Fruit fly (Drosophila melanogaster) whole organism, pupa: ENCODE data around the gene RagA-B.
A peak's percentile ranks its signal among the peaks of the same experiment; 100 is the strongest.

Experiments
- CG10348 ChIP-seq: fragments of 200-800 bp; sonication (Bioruptor generic); IDR thresholded peaks from 2 replicates; pipeline ENCODE4 v1.3.6; 2022; ENCODE audit warnings: missing biosample characterization, missing genetic modification characterization
- CG12605 ChIP-seq: fragments of 200-800 bp; sonication (Bioruptor generic); IDR thresholded peaks from 2 replicates; pipeline ENCODE4 v1.3.6; 2022; ENCODE audit warnings: missing biosample characterization, missing genetic modification characterization
- CG13204 ChIP-seq: fragments of 200-800 bp; sonication (Bioruptor generic); optimal IDR thresholded peaks from 2 replicates; lab custom pipeline; 2018; ENCODE audit warnings: missing biosample characterization, mild to moderate bottlenecking, missing genetic modification characterization, moderate library complexity
- CG14655 ChIP-seq: fragments of 200-800 bp; sonication (Bioruptor generic); optimal IDR thresholded peaks from 3 replicates; lab custom pipeline; 2017; ENCODE audit warnings: mild to moderate bottlenecking, missing biosample characterization, missing genetic modification reagents, missing genetic modification characterization
- CG15710 ChIP-seq: fragments of 200-800 bp; sonication (Bioruptor generic); optimal IDR thresholded peaks from 2 replicates; lab custom pipeline; 2018; ENCODE audit warnings: missing biosample characterization, mild to moderate bottlenecking, missing genetic modification characterization, moderate library complexity
- CG17806 ChIP-seq: fragments of 200-800 bp; sonication (Bioruptor generic); optimal IDR thresholded peaks from 2 replicates; lab custom pipeline; 2018; ENCODE audit warnings: missing biosample characterization, mild to moderate bottlenecking, missing genetic modification characterization, moderate library complexity
- CG32121 ChIP-seq: fragments of 200-800 bp; sonication (Bioruptor generic); IDR thresholded peaks from 2 replicates; pipeline ENCODE4 v1.3.6; 2022; ENCODE audit warnings: missing biosample characterization, missing genetic modification characterization
- CG34367 ChIP-seq: fragments of 200-800 bp; sonication (Bioruptor generic); optimal IDR thresholded peaks from 2 replicates; lab custom pipeline; 2018; ENCODE audit warnings: missing biosample characterization, mild to moderate bottlenecking, missing genetic modification characterization
- CG4496 ChIP-seq: fragments of 200-800 bp; sonication (Bioruptor generic); IDR thresholded peaks from 3 replicates; pipeline ENCODE4 v1.3.6; 2022; ENCODE audit warnings: missing biosample characterization, missing genetic modification characterization
- CG8159 ChIP-seq: fragments of 200-800 bp; sonication (Bioruptor generic); optimal IDR thresholded peaks from 3 replicates; lab custom pipeline; 2018; ENCODE audit warnings: missing biosample characterization, mild to moderate bottlenecking, missing genetic modification characterization, moderate library complexity
- CG8301 ChIP-seq: fragments of 200-800 bp; sonication (Bioruptor generic); optimal IDR thresholded peaks from 2 replicates; lab custom pipeline; 2018; ENCODE audit warnings: missing biosample characterization, mild to moderate bottlenecking, missing genetic modification characterization
- CG9948 ChIP-seq: fragments of 200-800 bp; sonication (Bioruptor generic); optimal IDR thresholded peaks from 2 replicates; lab custom pipeline; 2018; ENCODE audit warnings: missing biosample characterization, mild to moderate bottlenecking, missing genetic modification characterization, moderate library complexity
- D1 ChIP-seq: fragments of 200-800 bp; sonication (Bioruptor generic); optimal IDR thresholded peaks from 2 replicates; lab custom pipeline; 2018; ENCODE audit warnings: missing biosample characterization, mild to moderate bottlenecking, missing genetic modification characterization, moderate library complexity
- EcR ChIP-seq: fragments of 200-800 bp; sonication (Bioruptor generic); optimal IDR thresholded peaks from 3 replicates; lab custom pipeline; 2019; ENCODE audit warnings: missing biosample characterization, missing genetic modification characterization, mild to moderate bottlenecking, moderate library complexity, missing genetic modification reagents
- Ets98B ChIP-seq: fragments of 200-800 bp; sonication (Bioruptor generic); IDR thresholded peaks from 2 replicates; pipeline ENCODE4 v1.3.6; 2022; ENCODE audit warnings: missing biosample characterization, missing genetic modification characterization
- Pif1A ChIP-seq: fragments of 200-800 bp; sonication (Bioruptor generic); optimal IDR thresholded peaks from 3 replicates; lab custom pipeline; 2016; ENCODE audit warnings: missing biosample characterization, missing genetic modification characterization
- Pif1B ChIP-seq: fragments of 200-800 bp; sonication (Bioruptor generic); optimal IDR thresholded peaks from 3 replicates; lab custom pipeline; 2016; ENCODE audit warnings: missing biosample characterization, missing genetic modification characterization
- Snoo ChIP-seq: fragments of 200-800 bp; sonication (Bioruptor generic); optimal IDR thresholded peaks from 3 replicates; lab custom pipeline; 2017; ENCODE audit warnings: missing biosample characterization, mild to moderate bottlenecking, missing genetic modification characterization, inconsistent platforms
- fd96Ca ChIP-seq: fragments of 200-800 bp; sonication (Bioruptor generic); IDR thresholded peaks from 3 replicates; pipeline ENCODE4 v1.3.6; 2022; ENCODE audit warnings: missing biosample characterization, missing genetic modification characterization
- gl ChIP-seq: fragments of 200-800 bp; sonication (Bioruptor generic); optimal IDR thresholded peaks from 2 replicates; lab custom pipeline; 2018; ENCODE audit warnings: missing biosample characterization, mild to moderate bottlenecking, missing genetic modification characterization
- rn ChIP-seq: fragments of 200-800 bp; sonication (Bioruptor generic); IDR thresholded peaks from 2 replicates; pipeline ENCODE4 v1.3.6; 2022; ENCODE audit warnings: missing biosample characterization, missing genetic modification characterization

The RagA-B gene

DNA sequence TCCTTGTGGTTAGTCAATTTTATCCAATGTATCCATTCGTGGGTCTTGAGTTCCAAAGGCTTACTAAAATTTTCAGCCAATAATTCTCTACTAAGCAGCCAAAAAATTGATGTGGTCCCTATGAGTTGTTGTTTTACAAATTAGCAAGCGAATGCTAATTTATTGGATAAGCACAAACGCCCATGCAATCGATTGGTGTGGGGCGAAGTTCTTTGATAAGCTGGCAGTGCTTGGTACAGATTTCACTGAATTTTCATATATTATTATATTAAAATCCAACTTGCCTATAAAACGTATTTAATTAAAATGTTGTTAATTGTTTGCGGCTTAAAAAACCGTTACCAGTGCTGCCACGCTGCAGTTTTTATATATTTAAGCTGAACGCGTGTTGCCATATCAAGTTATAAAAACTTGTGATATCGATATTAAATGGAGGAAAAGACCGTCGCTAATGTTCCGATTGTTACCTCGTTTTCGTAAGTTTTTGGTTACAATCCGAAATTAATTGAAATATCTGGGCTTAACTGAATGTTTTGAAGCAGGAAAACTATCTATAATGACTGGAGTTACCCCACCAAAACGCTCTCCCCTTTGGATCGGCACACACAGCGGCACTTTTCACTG is 19.6 kb upstream of the RagA-B start, which contains the start of the genes CG31100 and CG11980:
TSS of gene CG31100 (minus strand) at position 51 of the 624 bp plus-strand sequence.
TSS of gene CG11980 (plus strand) at position 418 of the 624 bp plus-strand sequence.
- TF ChIP-seq CG13204 (GFP tag; lab: Kevin White, UChicago) (no peak), fd96Ca (GFP tag; lab: Robert Waterston, UW) (no peak), CG9948 (tag; lab: Kevin White, UChicago) (no peak), CG32121 (GFP tag; lab: Robert Waterston, UW) (no peak), Ets98B (GFP tag; lab: Robert Waterston, UW) (no peak), Snoo (tag; lab: Kevin White, UChicago) (no peak), EcR (no peak), CG4496 (no peak), CG8159 (tag; lab: Kevin White, UChicago) (no peak), D1 (tag; lab: Kevin White, UChicago) (no peak), CG14655 (GFP tag; lab: Kevin White, UChicago) (no peak), CG34367 (no peak), CG15710 (no peak), rn (no peak), Pif1A (GFP tag; lab: Kevin White, UChicago) (no peak), Pif1B (no peak), CG8301 (no peak), CG17806 (tag; lab: Kevin White, UChicago) (no peak)

DNA sequence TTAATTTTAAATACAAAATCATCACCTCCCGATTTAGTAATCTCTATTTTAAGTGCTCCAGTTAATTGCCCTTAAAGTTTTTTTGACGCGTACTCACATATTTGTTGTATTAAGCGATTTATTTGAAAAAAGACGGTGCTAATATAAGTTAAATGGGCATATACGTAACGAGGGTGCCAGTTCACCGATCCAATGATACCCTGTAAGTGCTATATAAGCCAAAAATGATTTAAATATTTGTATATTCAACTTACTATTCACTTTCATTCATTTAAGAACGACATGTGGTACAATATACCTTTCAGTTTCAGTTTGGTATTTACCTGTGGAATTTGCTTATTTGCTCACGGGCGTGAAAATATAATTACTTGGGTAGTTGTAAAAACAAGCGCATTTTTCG is 18.4 kb upstream of the RagA-B start:
- TF ChIP-seq gl (tag; lab: Kevin White, UChicago) = no peak
- TF ChIP-seq CG13204 (GFP tag; lab: Kevin White, UChicago) = no peak
- TF ChIP-seq Snoo (tag; lab: Kevin White, UChicago) = no peak
- no peak for TF ChIP-seq EcR
- TF ChIP-seq CG32121 (GFP tag; lab: Robert Waterston, UW) = no peak
- TF ChIP-seq CG15710 = no peak
- TF ChIP-seq D1 (tag; lab: Kevin White, UChicago) = no peak
- no peak for TF ChIP-seq CG9948 (tag; lab: Kevin White, UChicago)
- no peak for TF ChIP-seq CG14655 (GFP tag; lab: Kevin White, UChicago)
- TF ChIP-seq CG10348 = no peak
- TF ChIP-seq rn = no peak
- TF ChIP-seq Ets98B (GFP tag; lab: Robert Waterston, UW) = no peak
- TF ChIP-seq Pif1B = no peak
- TF ChIP-seq fd96Ca (GFP tag; lab: Robert Waterston, UW) = no peak
- no peak for TF ChIP-seq CG4496
- no peak for TF ChIP-seq CG8301
- TF ChIP-seq CG12605 (GFP tag; lab: Robert Waterston, UW) = no peak
- TF ChIP-seq CG8159 (tag; lab: Kevin White, UChicago) = no peak

DNA sequence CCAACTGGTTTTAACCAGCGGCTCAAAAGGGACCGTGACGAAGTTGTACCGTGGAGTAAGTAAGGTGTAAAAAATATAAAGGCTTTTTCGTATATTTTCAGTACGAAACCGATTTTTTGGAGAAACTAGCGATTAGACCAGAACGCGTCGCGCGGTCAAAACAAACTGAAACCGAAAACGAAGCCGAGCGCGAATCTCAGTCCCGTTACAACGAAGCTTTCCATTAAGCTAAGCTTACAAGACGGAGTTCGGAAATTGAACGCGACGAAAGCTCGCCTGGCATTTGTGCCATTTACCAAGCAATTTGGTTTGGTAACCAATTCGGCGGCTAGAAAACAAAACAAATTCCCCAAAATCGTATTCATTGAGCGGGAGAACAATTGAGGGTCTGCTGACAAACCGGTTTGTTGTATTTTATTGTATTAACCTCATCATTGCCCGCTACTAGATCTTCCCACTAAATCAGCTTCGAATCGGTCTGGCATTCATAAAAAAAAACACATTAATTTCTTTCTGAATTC is 17.7 kb upstream of the RagA-B start:
- TF ChIP-seq Pif1A (GFP tag; lab: Kevin White, UChicago) = no peak
- TF ChIP-seq CG4496 = 0 out of 3 replicates have a peak, but pooled peaks have one; percentile 6

DNA sequence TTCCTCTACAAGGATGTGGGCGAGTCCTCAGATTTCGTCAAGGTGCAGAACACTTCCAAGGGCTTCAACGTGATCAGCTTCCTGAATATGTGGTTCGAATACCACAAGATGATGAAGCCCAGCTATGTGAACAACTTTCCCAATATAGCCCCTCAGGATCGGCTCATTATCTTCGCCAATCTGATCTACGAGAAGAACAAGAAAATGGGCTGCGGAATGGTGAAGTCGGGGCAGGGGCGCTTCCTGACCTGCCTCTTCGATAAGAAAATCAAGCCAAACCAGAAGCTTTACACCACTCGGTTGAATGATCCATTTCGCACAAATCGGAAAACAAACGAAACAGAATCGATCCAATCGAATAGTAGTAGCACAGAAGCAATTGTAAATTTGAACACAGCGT is 14.1 kb upstream of the RagA-B start:
- TF ChIP-seq CG15710 (no peak), rn (no peak), CG8159 (tag; lab: Kevin White, UChicago) (no peak), EcR (no peak), CG4496 (no peak), fd96Ca (GFP tag; lab: Robert Waterston, UW) (no peak), CG9948 (tag; lab: Kevin White, UChicago) (no peak), CG14655 (GFP tag; lab: Kevin White, UChicago) (no peak), gl (tag; lab: Kevin White, UChicago) (no peak), D1 (tag; lab: Kevin White, UChicago) (no peak), CG13204 (GFP tag; lab: Kevin White, UChicago) (no peak), CG10348 (no peak), Pif1A (GFP tag; lab: Kevin White, UChicago) (no peak), CG17806 (tag; lab: Kevin White, UChicago) (no peak), CG32121 (GFP tag; lab: Robert Waterston, UW) (no peak), Snoo (tag; lab: Kevin White, UChicago) (no peak), CG34367 (no peak), Ets98B (GFP tag; lab: Robert Waterston, UW) (no peak), CG12605 (GFP tag; lab: Robert Waterston, UW) (no peak), Pif1B (no peak)

DNA sequence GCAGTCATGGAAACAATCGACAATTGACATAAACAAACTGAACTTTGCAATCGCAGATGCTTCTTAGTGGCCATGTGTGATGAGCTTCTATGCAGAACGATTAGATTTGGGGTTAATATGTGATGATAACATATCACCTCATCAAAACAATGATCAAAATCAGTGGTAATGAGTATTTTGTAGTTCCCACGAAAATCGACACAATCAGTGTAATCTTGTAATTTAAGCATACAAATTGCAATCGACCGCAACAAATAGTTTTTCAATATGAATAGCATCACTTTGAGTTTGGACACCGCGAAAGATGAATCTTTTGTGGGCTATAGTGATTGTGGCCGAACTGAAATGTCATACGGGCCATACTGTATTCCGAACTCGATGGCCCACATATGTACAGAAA is 13.3 kb upstream of the RagA-B start, which contains the start of gene CG11977:
TSS of gene CG11977 (plus strand) at position 301 of the 400 bp plus-strand sequence.
- TF ChIP-seq CG34367 (no peak), CG9948 (tag; lab: Kevin White, UChicago) (no peak), CG10348 (no peak), EcR (no peak), fd96Ca (GFP tag; lab: Robert Waterston, UW) (no peak), CG4496 (no peak), CG17806 (tag; lab: Kevin White, UChicago) (no peak), CG8159 (tag; lab: Kevin White, UChicago) (no peak), CG14655 (GFP tag; lab: Kevin White, UChicago) (no peak), CG8301 (no peak), CG15710 (no peak), Pif1B (no peak), Pif1A (GFP tag; lab: Kevin White, UChicago) (no peak), Ets98B (GFP tag; lab: Robert Waterston, UW) (no peak)
- TF ChIP-seq, all 21 proteins: peak for 0
